Fruit fly (Drosophila melanogaster) whole organism, embryonic: ENCODE data around the gene Pgm1.

Experiments used
- Atf-2 ChIP-seq: fragments of 200-800 bp; sonication (Bioruptor generic); optimal IDR thresholded peaks from 2 replicates; lab custom pipeline; 2016; ENCODE audit warnings: missing biosample characterization, missing genetic modification characterization
- Bteb2 ChIP-seq: fragments of 200-800 bp; sonication (Bioruptor generic); optimal IDR thresholded peaks from 2 replicates; lab custom pipeline; 2016; ENCODE audit warnings: missing biosample characterization, missing genetic modification characterization
- CG10147 ChIP-seq: fragments of 200-800 bp; sonication (Bioruptor generic); optimal IDR thresholded peaks from 2 replicates; lab custom pipeline; 2019; ENCODE audit warnings: missing biosample characterization, mild to moderate bottlenecking, missing genetic modification characterization, moderate library complexity
- CG15514 ChIP-seq: fragments of 200-800 bp; sonication (Bioruptor generic); optimal IDR thresholded peaks from 3 replicates; lab custom pipeline; 2017; ENCODE audit warnings: missing biosample characterization, missing genetic modification characterization, mild to moderate bottlenecking, moderate library complexity, missing genetic modification reagents
- CG18262 ChIP-seq: fragments of 200-800 bp; optimal IDR thresholded peaks from 3 replicates; lab custom pipeline; 2019; ENCODE audit warnings: missing biosample characterization, mild to moderate bottlenecking, missing genetic modification characterization, moderate library complexity
- CG18599 ChIP-seq: fragments of 200-800 bp; sonication (Bioruptor generic); optimal IDR thresholded peaks from 3 replicates; lab custom pipeline; 2017; ENCODE audit warnings: missing biosample characterization, missing genetic modification characterization, mild to moderate bottlenecking, moderate library complexity, missing genetic modification reagents
- CG18619 ChIP-seq: fragments of 200-800 bp; sonication (Bioruptor generic); optimal IDR thresholded peaks from 3 replicates; lab custom pipeline; 2017; ENCODE audit warnings: missing biosample characterization, mild to moderate bottlenecking, missing genetic modification characterization
- CG3163 ChIP-seq: fragments of 200-800 bp; sonication (Bioruptor generic); optimal IDR thresholded peaks from 3 replicates; lab custom pipeline; 2016; ENCODE audit warnings: missing biosample characterization, missing genetic modification characterization
- CG3281 ChIP-seq: fragments of 200-800 bp; sonication (Bioruptor generic); optimal IDR thresholded peaks from 3 replicates; lab custom pipeline; 2017; ENCODE audit warnings: missing biosample characterization, mild to moderate bottlenecking, missing genetic modification characterization
- CG3995 ChIP-seq: fragments of 200-800 bp; sonication (Bioruptor generic); optimal IDR thresholded peaks from 3 replicates; lab custom pipeline; 2016; ENCODE audit warnings: missing biosample characterization, missing genetic modification characterization
- CG4282 ChIP-seq: fragments of 200-800 bp; sonication (Bioruptor generic); optimal IDR thresholded peaks from 2 replicates; lab custom pipeline; 2016; ENCODE audit warnings: missing biosample characterization, missing genetic modification characterization
- CG43689 ChIP-seq: fragments of 200-800 bp; sonication (Bioruptor generic); IDR thresholded peaks from 2 replicates; pipeline ENCODE4 v1.3.6; 2022; ENCODE audit warnings: missing biosample characterization, missing genetic modification characterization
- CG7839 ChIP-seq: fragments of 200-800 bp; sonication (Bioruptor generic); optimal IDR thresholded peaks from 3 replicates; lab custom pipeline; 2018; ENCODE audit warnings: missing biosample characterization, mild to moderate bottlenecking, missing genetic modification characterization, moderate library complexity
- CG8290 ChIP-seq, 3 experiments: fragments of 200-800 bp; sonication (Bioruptor generic); optimal IDR thresholded peaks; 2 replicates each; lab custom pipeline; 2016 to 2019; ENCODE audit warnings: missing biosample characterization in 3 of 3, missing genetic modification characterization in 3 of 3, mild to moderate bottlenecking in 2 of 3, moderate library complexity in 1 of 3
- CoRest ChIP-seq: fragments of 200-800 bp; sonication (Bioruptor generic); optimal IDR thresholded peaks from 3 replicates; lab custom pipeline; 2018; ENCODE audit warnings: missing biosample characterization, mild to moderate bottlenecking, missing genetic modification characterization, moderate library complexity
- D19B ChIP-seq: fragments of 200-800 bp; sonication (Bioruptor generic); optimal IDR thresholded peaks from 2 replicates; lab custom pipeline; 2017; ENCODE audit warnings: missing biosample characterization, mild to moderate bottlenecking, missing genetic modification characterization
- Dip3 ChIP-seq: fragments of 200-800 bp; sonication (Bioruptor generic); optimal IDR thresholded peaks from 3 replicates; lab custom pipeline; 2016; ENCODE audit warnings: missing biosample characterization, missing genetic modification characterization
- Fer3 ChIP-seq: fragments of 200-800 bp; sonication (Bioruptor generic); optimal IDR thresholded peaks from 2 replicates; lab custom pipeline; 2018; ENCODE audit warnings: missing biosample characterization, mild to moderate bottlenecking, missing genetic modification characterization, moderate library complexity
- Hmx ChIP-seq: fragments of 200-800 bp; sonication (Bioruptor generic); optimal IDR thresholded peaks from 2 replicates; lab custom pipeline; 2016; ENCODE audit warnings: missing biosample characterization, missing genetic modification characterization
- Hr78 ChIP-seq, 2 experiments: fragments of 200-800 bp in 1 of 2; fragments of >200 bp in 1 of 2; sonication (Bioruptor generic) in 1 of 2; optimal IDR thresholded peaks; 2 replicates each; lab custom pipeline; 2017 to 2019; ENCODE audit warnings: missing biosample characterization in 2 of 2, missing genetic modification characterization in 2 of 2, mild to moderate bottlenecking in 1 of 2, moderate library complexity in 1 of 2
- Lhr ChIP-seq: fragments of 200-800 bp; sonication (Bioruptor generic); optimal IDR thresholded peaks from 3 replicates; lab custom pipeline; 2017; ENCODE audit warnings: mild to moderate bottlenecking, missing biosample characterization, missing genetic modification reagents, missing genetic modification characterization
- Meics ChIP-seq: fragments of 200-800 bp; sonication (Bioruptor generic); optimal IDR thresholded peaks from 2 replicates; lab custom pipeline; 2017; ENCODE audit warnings: missing biosample characterization, mild to moderate bottlenecking, missing genetic modification characterization
- PHDP ChIP-seq: fragments of 200-800 bp; sonication (Bioruptor generic); optimal IDR thresholded peaks from 3 replicates; lab custom pipeline; 2018; ENCODE audit warnings: missing biosample characterization, mild to moderate bottlenecking, missing genetic modification characterization, moderate library complexity
- Pdp1 ChIP-seq, 2 experiments: fragments of 200-800 bp; sonication (Bioruptor generic); optimal IDR thresholded peaks; 3 replicates each; lab custom pipeline; 2016; ENCODE audit warnings: missing biosample characterization in 2 of 2, missing genetic modification characterization in 2 of 2, mild to moderate bottlenecking in 1 of 2, moderate library complexity in 1 of 2
- Stat92E ChIP-seq, 3 experiments: fragments of >200 bp in 2 of 3; fragments of 200-800 bp in 1 of 3; sonication (Bioruptor generic) in 1 of 3; optimal IDR thresholded peaks; 2 replicates each; lab custom pipeline; 2017 to 2019; ENCODE audit warnings: missing biosample characterization in 3 of 3, missing genetic modification characterization in 3 of 3, mild to moderate bottlenecking in 1 of 3, moderate library complexity in 1 of 3
- Taf1 ChIP-seq: fragments of 200-800 bp; sonication (Bioruptor generic); IDR thresholded peaks from 2 replicates; pipeline ENCODE4 v1.3.6; 2022; ENCODE audit warnings: missing biosample characterization, missing genetic modification characterization
- al ChIP-seq: fragments of 200-800 bp; sonication (Bioruptor generic); IDR thresholded peaks from 2 replicates; pipeline ENCODE4 v1.3.6; 2022; ENCODE audit warnings: missing biosample characterization, missing genetic modification characterization
- ap ChIP-seq: fragments of 200-800 bp; sonication (Bioruptor generic); IDR thresholded peaks from 2 replicates; pipeline ENCODE4 v1.3.6; 2022; ENCODE audit warnings: missing biosample characterization, missing genetic modification characterization
- caup ChIP-seq: fragments of 200-800 bp; sonication (Bioruptor generic); optimal IDR thresholded peaks from 3 replicates; lab custom pipeline; 2017; ENCODE audit warnings: missing biosample characterization, mild to moderate bottlenecking, missing genetic modification characterization, moderate library complexity; ENCODE audit not compliant: severe bottlenecking
- dpn ChIP-seq, 2 experiments: fragments of 200-800 bp; sonication (Bioruptor generic); optimal IDR thresholded peaks; 3 replicates each; lab custom pipeline; 2016; ENCODE audit warnings: missing biosample characterization in 2 of 2, missing genetic modification characterization in 2 of 2
- esg ChIP-seq: fragments of 200-800 bp; sonication (Bioruptor generic); conservative IDR thresholded peaks from 2 replicates; pipeline ENCODE4 v1.3.6; 2022; ENCODE audit warnings: missing biosample characterization, missing genetic modification characterization
- exex ChIP-seq: fragments of 200-800 bp; sonication (Bioruptor generic); optimal IDR thresholded peaks from 4 replicates; lab custom pipeline; 2018; ENCODE audit warnings: missing biosample characterization, mild to moderate bottlenecking, missing genetic modification characterization, moderate library complexity
- gem ChIP-seq: fragments of 200-800 bp; sonication (Bioruptor generic); optimal IDR thresholded peaks from 2 replicates; lab custom pipeline; 2019; ENCODE audit warnings: missing biosample characterization, mild to moderate bottlenecking, missing genetic modification characterization, moderate library complexity
- gro ChIP-seq: fragments of 200-800 bp; sonication (Bioruptor generic); optimal IDR thresholded peaks from 2 replicates; lab custom pipeline; 2016; ENCODE audit warnings: missing biosample characterization, missing genetic modification characterization
- hb ChIP-seq: fragments of 200-800 bp; sonication (Bioruptor generic); IDR thresholded peaks from 3 replicates; pipeline ENCODE4 v1.3.6; 2022; ENCODE audit warnings: missing biosample characterization, missing genetic modification characterization; ENCODE audit not compliant: partially characterized antibody
- knrl ChIP-seq: fragments of 200-800 bp; sonication (Bioruptor generic); IDR thresholded peaks from 3 replicates; pipeline ENCODE4 v1.3.6; 2022; ENCODE audit warnings: missing biosample characterization, missing genetic modification characterization; ENCODE audit not compliant: partially characterized antibody
- lilli ChIP-seq: fragments of 200-800 bp; sonication (Bioruptor generic); optimal IDR thresholded peaks from 3 replicates; lab custom pipeline; 2016; ENCODE audit warnings: missing biosample characterization, missing genetic modification characterization
- mam ChIP-seq: fragments of 200-800 bp; sonication (Bioruptor generic); optimal IDR thresholded peaks from 3 replicates; lab custom pipeline; 2016; ENCODE audit warnings: missing biosample characterization, missing genetic modification characterization
- nmo ChIP-seq: fragments of 200-800 bp; sonication (Bioruptor generic); optimal IDR thresholded peaks from 2 replicates; lab custom pipeline; 2018; ENCODE audit warnings: missing biosample characterization, mild to moderate bottlenecking, missing genetic modification characterization, moderate library complexity
- nom ChIP-seq: fragments of 200-800 bp; sonication (Bioruptor generic); optimal IDR thresholded peaks from 2 replicates; lab custom pipeline; 2017; ENCODE audit warnings: missing biosample characterization, missing genetic modification characterization, mild to moderate bottlenecking, moderate library complexity, missing genetic modification reagents
- pho ChIP-seq: fragments of 200-800 bp; sonication (Bioruptor generic); optimal IDR thresholded peaks from 2 replicates; lab custom pipeline; 2016; ENCODE audit warnings: missing biosample characterization, missing genetic modification characterization
- row ChIP-seq: fragments of 200-800 bp; sonication (Bioruptor generic); IDR thresholded peaks from 3 replicates; pipeline ENCODE4 v1.3.6; 2022; ENCODE audit warnings: missing biosample characterization, missing genetic modification characterization
- sens ChIP-seq: fragments of 200-800 bp; sonication (Bioruptor generic); peaks from one replicate; lab custom pipeline; 2016; ENCODE audit warnings: missing biosample characterization, missing genetic modification characterization
- slbo ChIP-seq: fragments of 200-800 bp; sonication (Bioruptor generic); IDR thresholded peaks from 2 replicates; pipeline ENCODE4 v1.3.6; 2022; ENCODE audit warnings: missing biosample characterization, missing genetic modification characterization
- tio ChIP-seq: fragments of 200-800 bp; sonication (Bioruptor generic); optimal IDR thresholded peaks from 2 replicates; lab custom pipeline; 2017; ENCODE audit warnings: missing biosample characterization, missing genetic modification characterization, inconsistent platforms
- wdn ChIP-seq: fragments of 200-800 bp; sonication (Bioruptor generic); IDR thresholded peaks from 2 replicates; pipeline ENCODE4 v1.3.6; 2022; ENCODE audit warnings: missing biosample characterization, missing genetic modification characterization

The Pgm1 gene

DNA sequence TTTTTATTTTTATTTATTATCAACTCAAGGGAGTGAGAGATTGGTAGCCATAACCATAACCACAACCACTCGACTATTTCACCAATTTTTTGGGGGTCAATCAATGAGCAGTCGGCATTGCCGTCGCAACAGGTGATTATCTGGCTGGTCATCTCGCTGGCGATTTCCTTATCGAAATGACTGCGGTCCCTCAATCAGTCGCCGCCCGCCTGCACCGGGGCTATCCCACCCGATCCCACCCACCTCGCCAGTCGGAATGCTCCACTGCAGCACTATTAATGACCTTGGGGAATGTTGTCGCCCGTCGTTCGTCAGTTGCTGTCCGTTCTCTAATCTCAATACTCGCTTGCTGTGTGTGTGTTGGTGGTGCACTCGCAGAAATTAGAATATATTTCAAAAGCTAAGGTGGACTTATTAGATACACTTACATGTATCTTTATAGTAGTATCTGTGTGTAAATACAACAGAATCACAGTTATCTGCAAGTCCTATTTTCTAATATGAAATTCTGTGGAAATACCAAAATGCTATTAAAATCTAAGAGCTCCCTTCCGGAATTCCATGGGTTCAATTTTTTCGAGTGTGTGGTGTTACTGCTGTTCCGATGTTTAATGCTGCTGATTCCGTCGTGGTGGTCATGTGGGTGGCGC is 32.2 kb upstream of the Pgm1 start (continued):
- TF ChIP-seq CG3163 (peak; percentile 16), gro (GFP tag; lab: Kevin White, UChicago) (peak; percentile 69), CG18262 (tag; lab: Kevin White, UChicago) (peak; percentile 57), nmo (GFP tag; lab: Kevin White, UChicago) (peak; percentile 69), CG3995 (GFP tag; lab: Kevin White, UChicago) (peak; percentile 41)
- TF ChIP-seq, all 482 proteins: peak for 252

DNA sequence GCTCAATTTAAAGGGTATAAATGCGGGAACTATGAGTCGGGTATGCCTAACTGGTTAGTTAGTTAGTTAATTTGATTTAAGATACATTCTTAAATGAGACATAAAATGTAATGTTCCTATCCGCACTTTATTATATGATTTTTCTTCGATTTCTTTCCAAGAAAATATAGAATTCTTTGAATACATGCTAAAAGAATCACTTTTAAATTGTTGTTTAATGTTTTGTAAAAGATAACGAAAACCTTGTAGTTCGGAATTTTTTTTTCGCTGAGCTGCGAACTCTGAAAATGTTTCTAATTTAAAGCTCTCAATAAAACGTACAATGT is 31.7 kb upstream of the Pgm1 start:
- TF ChIP-seq Fer3 (tag; lab: Kevin White, UChicago) (peak; percentile 6), CG18599 (peak; percentile 70), PHDP (peak; percentile 49), mam (GFP tag; lab: Kevin White, UChicago) (peak; percentile 36), Lhr (GFP tag; lab: Kevin White, UChicago) (no peak), D19B (GFP tag; lab: Kevin White, UChicago) (peak; percentile 82), slbo (peak; percentile 41; the same call in 1 of the 2 replicates), hb (GFP tag; lab: Robert Waterston, UW) (no peak), Atf-2 (no peak), Hmx (GFP tag; lab: Kevin White, UChicago) (peak; percentile 18), nom (GFP tag; lab: Kevin White, UChicago) (no peak), Bteb2 (peak; percentile 22), pho (GFP tag; lab: Kevin White, UChicago) (peak; percentile 27), al (GFP tag; lab: Robert Waterston, UW) (0 out of 2 replicates have a peak, but pooled peaks have one; percentile 17), CoRest (tag; lab: Kevin White, UChicago) (peak; percentile 25), dpn (GFP tag; optimal IDR thresholded peaks at IDR 0.05; lab: Kevin White, UChicago) (peak in 1 of 2 experiments; percentile 3), CG3281 (GFP tag; lab: Kevin White, UChicago) (peak; percentile 52), CG43689 (GFP tag; lab: Robert Waterston, UW) (no peak), caup (GFP tag; lab: Kevin White, UChicago) (peak; percentile 35), Hr78 (GFP tag; optimal IDR thresholded peaks at IDR 0.05; lab: Kevin White, UChicago) (no peak), CG18619 (GFP tag; lab: Kevin White, UChicago) (peak; percentile 18), knrl (GFP tag; lab: Robert Waterston, UW) (no peak), Meics (GFP tag; lab: Kevin White, UChicago) (peak; percentile 34), Dip3 (GFP tag; lab: Kevin White, UChicago) (peak; percentile 18), Stat92E (GFP tag; optimal IDR thresholded peaks at IDR 0.05; lab: Kevin White, UChicago) (peak in 1 of 3 experiments; percentile 29), CG3995 (GFP tag; lab: Kevin White, UChicago) (no peak), row (peak; percentile 44; the same call in 1 of the 3 replicates), gem (tag; lab: Kevin White, UChicago) (peak; percentile 58), exex (tag; lab: Kevin White, UChicago) (peak; percentile 5), sens (GFP tag; lab: Kevin White, UChicago) (peak; percentile 65), ap (GFP tag; lab: Robert Waterston, UW) (no peak), CG7839 (tag; lab: Kevin White, UChicago) (peak; percentile 40), esg (GFP tag; lab: Robert Waterston, UW) (no peak), lilli (GFP tag; lab: Kevin White, UChicago) (peak; percentile 16), Taf1 (no peak), CG8290 (GFP tag; optimal IDR thresholded peaks at IDR 0.05; lab: Kevin White, UChicago) (no peak), CG8290 (tag; optimal IDR thresholded peaks at IDR 0.05; lab: Kevin White, UChicago) (peak in 1 of 2 experiments; percentile 16), CG4282 (GFP tag; lab: Kevin White, UChicago) (no peak), CG10147 (no peak), wdn (0 out of 2 replicates have a peak, but pooled peaks have one; percentile 20), CG15514 (peak; percentile 1), tio (GFP tag; lab: Kevin White, UChicago) (peak; percentile 29), CG18262 (tag; lab: Kevin White, UChicago) (no peak), Pdp1 (GFP tag; optimal IDR thresholded peaks at IDR 0.05; lab: Kevin White, UChicago) (peak in 1 of 2 experiments; percentile 7)
